Fruit fly (Drosophila melanogaster) whole organism, embryonic: ENCODE results near the gene CG13365.

Experiments used
- B-H2 ChIP-seq: fragments of 200-800 bp; sonication (Bioruptor generic); optimal IDR thresholded peaks from 2 replicates; lab custom pipeline; 2018; ENCODE audit warnings: missing biosample characterization, mild to moderate bottlenecking, missing genetic modification characterization
- CG11085 ChIP-seq: fragments of 200-800 bp; sonication (Bioruptor generic); IDR thresholded peaks from 2 replicates; pipeline ENCODE4 v1.3.6; 2022; ENCODE audit warnings: missing biosample characterization, missing genetic modification characterization
- CG11504 ChIP-seq: fragments of 200-800 bp; sonication (Bioruptor generic); optimal IDR thresholded peaks from 3 replicates; lab custom pipeline; 2019; ENCODE audit warnings: missing biosample characterization, mild to moderate bottlenecking, missing genetic modification characterization, moderate library complexity
- CG12769 ChIP-seq: fragments of 200-800 bp; sonication (Bioruptor generic); optimal IDR thresholded peaks from 2 replicates; lab custom pipeline; 2019; ENCODE audit warnings: missing biosample characterization, mild to moderate bottlenecking, missing genetic modification characterization, moderate library complexity
- CG13123 ChIP-seq: fragments of 200-800 bp; sonication (Bioruptor generic); optimal IDR thresholded peaks from 2 replicates; lab custom pipeline; 2016; ENCODE audit warnings: missing biosample characterization, missing genetic modification characterization
- CG13287 ChIP-seq: fragments of 200-800 bp; sonication (Bioruptor generic); IDR thresholded peaks from 2 replicates; pipeline ENCODE4 v1.3.6; 2022; ENCODE audit warnings: missing biosample characterization, missing genetic modification characterization; ENCODE audit not compliant: partially characterized antibody
- CG13894 ChIP-seq: fragments of 200-800 bp; sonication (Bioruptor generic); optimal IDR thresholded peaks from 3 replicates; lab custom pipeline; 2018; ENCODE audit warnings: missing biosample characterization, mild to moderate bottlenecking, missing genetic modification characterization, moderate library complexity
- CG1529 ChIP-seq: fragments of 200-800 bp; sonication (Bioruptor generic); optimal IDR thresholded peaks from 3 replicates; lab custom pipeline; 2018; ENCODE audit warnings: missing biosample characterization, missing genetic modification characterization
- CG17359 ChIP-seq: fragments of 200-800 bp; sonication (Bioruptor generic); optimal IDR thresholded peaks from 3 replicates; lab custom pipeline; 2018; ENCODE audit warnings: missing biosample characterization, mild to moderate bottlenecking, missing genetic modification characterization, moderate library complexity
- CG17568 ChIP-seq: fragments of 200-800 bp; sonication (Bioruptor generic); optimal IDR thresholded peaks from 2 replicates; lab custom pipeline; 2018; ENCODE audit warnings: missing biosample characterization, mild to moderate bottlenecking, missing genetic modification characterization, moderate library complexity
- CG2199 ChIP-seq: fragments of 200-800 bp; sonication (Bioruptor generic); IDR thresholded peaks from 3 replicates; pipeline ENCODE4 v1.3.6; 2022; ENCODE audit warnings: missing biosample characterization, missing genetic modification characterization
- CG31224 ChIP-seq: fragments of 200-800 bp; sonication (Bioruptor generic); IDR thresholded peaks from 2 replicates; pipeline ENCODE4 v1.3.6; 2022; ENCODE audit warnings: missing biosample characterization, missing genetic modification characterization
- CG3281 ChIP-seq: fragments of 200-800 bp; sonication (Bioruptor generic); optimal IDR thresholded peaks from 3 replicates; lab custom pipeline; 2017; ENCODE audit warnings: missing biosample characterization, mild to moderate bottlenecking, missing genetic modification characterization
- CG42726 ChIP-seq: fragments of 200-800 bp; sonication (Bioruptor generic); IDR thresholded peaks from 2 replicates; pipeline ENCODE4 v1.3.6; 2022; ENCODE audit warnings: missing biosample characterization, missing genetic modification characterization; ENCODE audit not compliant: partially characterized antibody
- CG43689 ChIP-seq: fragments of 200-800 bp; sonication (Bioruptor generic); IDR thresholded peaks from 2 replicates; pipeline ENCODE4 v1.3.6; 2022; ENCODE audit warnings: missing biosample characterization, missing genetic modification characterization
- CG4730 ChIP-seq: fragments of 200-800 bp; sonication (Bioruptor generic); IDR thresholded peaks from 2 replicates; pipeline ENCODE4 v1.3.6; 2022; ENCODE audit warnings: missing biosample characterization, missing genetic modification characterization
- CG6254 ChIP-seq: fragments of 200-800 bp; sonication (Bioruptor generic); optimal IDR thresholded peaks from 3 replicates; lab custom pipeline; 2017; ENCODE audit warnings: mild to moderate bottlenecking, missing biosample characterization, missing genetic modification reagents, missing genetic modification characterization
- CG7357 ChIP-seq: fragments of 200-800 bp; sonication (Bioruptor generic); IDR thresholded peaks from 3 replicates; pipeline ENCODE4 v1.3.6; 2022; ENCODE audit warnings: missing biosample characterization, missing genetic modification characterization
- CG7928 ChIP-seq: fragments of 200-800 bp; sonication (Bioruptor generic); optimal IDR thresholded peaks from 2 replicates; lab custom pipeline; 2017; ENCODE audit warnings: missing biosample characterization, mild to moderate bottlenecking, missing genetic modification characterization
- Chrac-16 ChIP-seq: fragments of 200-800 bp; sonication (Bioruptor generic); optimal IDR thresholded peaks from 3 replicates; lab custom pipeline; 2016; ENCODE audit warnings: missing biosample characterization, missing genetic modification characterization
- D19B ChIP-seq: fragments of 200-800 bp; sonication (Bioruptor generic); optimal IDR thresholded peaks from 2 replicates; lab custom pipeline; 2017; ENCODE audit warnings: missing biosample characterization, mild to moderate bottlenecking, missing genetic modification characterization
- Dad ChIP-seq: fragments of 200-800 bp; sonication (Bioruptor generic); optimal IDR thresholded peaks from 3 replicates; lab custom pipeline; 2016; ENCODE audit warnings: missing biosample characterization, missing genetic modification characterization
- Eip74EF ChIP-seq, 2 experiments: fragments of 200-800 bp in 1 of 2; fragments of >200 bp in 1 of 2; sonication (Bioruptor generic) in 1 of 2; optimal IDR thresholded peaks; 2 replicates each; lab custom pipeline; 2017 to 2019; ENCODE audit warnings: missing biosample characterization in 2 of 2, missing genetic modification characterization in 2 of 2, mild to moderate bottlenecking in 1 of 2, moderate library complexity in 1 of 2
- Fer1 ChIP-seq: fragments of 200-800 bp; sonication (Bioruptor generic); optimal IDR thresholded peaks from 2 replicates; lab custom pipeline; 2017; ENCODE audit warnings: missing biosample characterization, mild to moderate bottlenecking, missing genetic modification characterization
- HLH4C ChIP-seq: fragments of 200-800 bp; sonication (Bioruptor generic); IDR thresholded peaks from 3 replicates; pipeline ENCODE4 v1.3.6; 2022; ENCODE audit warnings: missing biosample characterization, missing genetic modification characterization; ENCODE audit not compliant: partially characterized antibody
- Hand ChIP-seq: fragments of 200-800 bp; sonication (Bioruptor generic); optimal IDR thresholded peaks from 2 replicates; lab custom pipeline; 2017; ENCODE audit warnings: mild to moderate bottlenecking, missing biosample characterization, missing genetic modification reagents, missing genetic modification characterization
- HmgZ ChIP-seq: fragments of 200-800 bp; sonication (Bioruptor generic); optimal IDR thresholded peaks from 2 replicates; lab custom pipeline; 2018; ENCODE audit warnings: missing biosample characterization, mild to moderate bottlenecking, missing genetic modification characterization
- Hmr ChIP-seq: fragments of 200-800 bp; sonication (Bioruptor generic); optimal IDR thresholded peaks from 3 replicates; lab custom pipeline; 2017; ENCODE audit warnings: mild to moderate bottlenecking, missing biosample characterization, missing genetic modification reagents, missing genetic modification characterization
- Lhr ChIP-seq: fragments of 200-800 bp; sonication (Bioruptor generic); optimal IDR thresholded peaks from 3 replicates; lab custom pipeline; 2017; ENCODE audit warnings: mild to moderate bottlenecking, missing biosample characterization, missing genetic modification reagents, missing genetic modification characterization
- Med ChIP-seq: fragments of 200-800 bp; sonication (Bioruptor generic); peaks from one replicate; lab custom pipeline; 2016; ENCODE audit warnings: missing biosample characterization, missing genetic modification characterization, mild to moderate bottlenecking, inconsistent platforms, moderate library complexity
- NC2β ChIP-seq: fragments of 200-800 bp; sonication (Bioruptor generic); optimal IDR thresholded peaks from 2 replicates; lab custom pipeline; 2016; ENCODE audit warnings: missing biosample characterization, missing genetic modification characterization
- Neu2 ChIP-seq: fragments of 200-800 bp; sonication (Bioruptor generic); optimal IDR thresholded peaks from 3 replicates; lab custom pipeline; 2016; ENCODE audit warnings: missing biosample characterization, missing genetic modification characterization, borderline replicate concordance
- Rx ChIP-seq: fragments of 200-800 bp; sonication (Bioruptor generic); IDR thresholded peaks from 2 replicates; pipeline ENCODE4 v1.3.6; 2022; ENCODE audit warnings: missing biosample characterization, missing genetic modification characterization
- aop ChIP-seq: fragments of 200-800 bp; sonication (Bioruptor generic); IDR thresholded peaks from 2 replicates; pipeline ENCODE4 v1.3.6; 2022; ENCODE audit warnings: missing biosample characterization, missing genetic modification characterization
- bowl ChIP-seq: fragments of 200-800 bp; sonication (Bioruptor generic); IDR thresholded peaks from 2 replicates; pipeline ENCODE4 v1.3.6; 2022; ENCODE audit warnings: missing biosample characterization, missing genetic modification characterization
- chinmo ChIP-seq: fragments of 200-800 bp; sonication (Bioruptor generic); IDR thresholded peaks from 4 replicates; pipeline ENCODE4 v1.3.6; 2022; ENCODE audit warnings: missing biosample characterization, missing genetic modification characterization; ENCODE audit not compliant: partially characterized antibody
- dimm ChIP-seq: fragments of 200-800 bp; sonication (Bioruptor generic); IDR thresholded peaks from 2 replicates; pipeline ENCODE4 v1.3.6; 2022; ENCODE audit warnings: missing biosample characterization, missing genetic modification characterization
- en ChIP-seq: fragments of 200-800 bp; sonication (Bioruptor generic); optimal IDR thresholded peaks from 2 replicates; lab custom pipeline; 2016; ENCODE audit warnings: missing biosample characterization, missing genetic modification characterization
- fd3F ChIP-seq: fragments of 200-800 bp; sonication (Bioruptor generic); optimal IDR thresholded peaks from 2 replicates; lab custom pipeline; 2018; ENCODE audit warnings: missing biosample characterization, mild to moderate bottlenecking, missing genetic modification characterization, moderate library complexity
- fd96Cb ChIP-seq: fragments of 200-800 bp; sonication (Bioruptor generic); optimal IDR thresholded peaks from 2 replicates; lab custom pipeline; 2018; ENCODE audit warnings: missing biosample characterization, mild to moderate bottlenecking, missing genetic modification characterization, moderate library complexity
- grau ChIP-seq: fragments of 200-800 bp; optimal IDR thresholded peaks from 3 replicates; lab custom pipeline; 2019; ENCODE audit warnings: missing biosample characterization, mild to moderate bottlenecking, missing genetic modification characterization, moderate library complexity
- her ChIP-seq: fragments of 200-800 bp; sonication (Bioruptor generic); optimal IDR thresholded peaks from 2 replicates; lab custom pipeline; 2016; ENCODE audit warnings: missing biosample characterization, missing genetic modification characterization
- jigr1 ChIP-seq: fragments of 200-800 bp; sonication (Bioruptor generic); IDR thresholded peaks from 3 replicates; pipeline ENCODE4 v1.3.6; 2022; ENCODE audit warnings: missing biosample characterization, missing genetic modification characterization
- kay ChIP-seq: fragments of 200-800 bp; sonication (Bioruptor generic); optimal IDR thresholded peaks from 2 replicates; lab custom pipeline; 2016; ENCODE audit warnings: missing biosample characterization, missing genetic modification characterization
- nmo ChIP-seq: fragments of 200-800 bp; sonication (Bioruptor generic); optimal IDR thresholded peaks from 2 replicates; lab custom pipeline; 2018; ENCODE audit warnings: missing biosample characterization, mild to moderate bottlenecking, missing genetic modification characterization, moderate library complexity
- pb ChIP-seq: fragments of 200-800 bp; sonication (Bioruptor generic); optimal IDR thresholded peaks from 3 replicates; lab custom pipeline; 2016; ENCODE audit warnings: missing biosample characterization, missing genetic modification characterization
- pfk ChIP-seq: fragments of 200-800 bp; sonication (Bioruptor generic); optimal IDR thresholded peaks from 2 replicates; lab custom pipeline; 2018; ENCODE audit warnings: missing biosample characterization, mild to moderate bottlenecking, missing genetic modification characterization, moderate library complexity
- pita ChIP-seq: fragments of 200-800 bp; sonication (Bioruptor generic); optimal IDR thresholded peaks from 2 replicates; lab custom pipeline; 2017; ENCODE audit warnings: missing biosample characterization, mild to moderate bottlenecking, missing genetic modification characterization
- pzg ChIP-seq: fragments of 200-800 bp; sonication (Bioruptor generic); optimal IDR thresholded peaks from 3 replicates; lab custom pipeline; 2018; ENCODE audit warnings: missing biosample characterization, mild to moderate bottlenecking, missing genetic modification characterization, moderate library complexity
- vvl ChIP-seq: fragments of 200-800 bp; sonication (Bioruptor generic); IDR thresholded peaks from 2 replicates; pipeline ENCODE4 v1.3.6; 2022; ENCODE audit warnings: missing biosample characterization, missing genetic modification characterization
- zf30C ChIP-seq: fragments of 200-800 bp; sonication (Bioruptor generic); optimal IDR thresholded peaks from 3 replicates; lab custom pipeline; 2018; ENCODE audit warnings: missing biosample characterization, mild to moderate bottlenecking, missing genetic modification characterization

Gene CG13365

DNA sequence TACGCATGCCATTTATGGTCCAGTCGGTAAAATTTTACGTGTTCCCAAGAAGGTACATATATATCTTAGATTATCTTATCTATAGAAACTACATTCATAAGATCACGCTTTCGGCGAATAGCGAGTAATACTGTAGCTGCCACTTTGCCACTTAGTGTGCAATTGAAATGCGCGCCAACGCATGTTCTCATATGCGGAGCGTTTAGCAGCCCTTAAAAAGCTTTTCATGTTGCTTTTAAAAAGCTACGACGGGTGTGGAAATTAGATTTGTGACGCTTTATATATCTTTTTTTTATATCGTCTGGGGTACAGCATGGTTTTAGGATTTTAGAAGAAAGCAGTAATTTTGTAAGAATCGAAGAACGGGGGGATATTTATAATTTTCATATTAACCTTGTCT, 37.0 kb upstream of the CG13365 start (continued):
- peak; percentile 48 for TF ChIP-seq pita (GFP tag; lab: Kevin White, UChicago)
- no peak for TF ChIP-seq fd3F
- no peak for TF ChIP-seq pb (GFP tag; lab: Kevin White, UChicago)
- no peak for TF ChIP-seq CG7357 (GFP tag; lab: Robert Waterston, UW)
- TF ChIP-seq nmo (GFP tag; lab: Kevin White, UChicago) = no peak
- TF ChIP-seq D19B (GFP tag; lab: Kevin White, UChicago) = no peak
- TF ChIP-seq Lhr (GFP tag; lab: Kevin White, UChicago) = peak; percentile 45
- TF ChIP-seq CG13287 = peak; percentile 23; the same call in 1 of the 2 replicates
- TF ChIP-seq NC2β (GFP tag; lab: Kevin White, UChicago) = no peak
- TF ChIP-seq HLH4C (GFP tag; lab: Robert Waterston, UW) = no peak
- TF ChIP-seq CG11504 = no peak
- peak; percentile 6 for TF ChIP-seq CG3281 (GFP tag; lab: Kevin White, UChicago)
- TF ChIP-seq Med (GFP tag; lab: Kevin White, UChicago) = peak; percentile 37
- peak; percentile 18 for TF ChIP-seq HmgZ
- TF ChIP-seq CG6254 (GFP tag; lab: Kevin White, UChicago) = no peak
- no peak for TF ChIP-seq fd96Cb
- peak; percentile 94 for TF ChIP-seq CG7928
- TF ChIP-seq bowl = no peak
- TF ChIP-seq CG13894 (tag; lab: Kevin White, UChicago) = peak; percentile 15
- TF ChIP-seq Fer1 = peak; percentile 40
- no peak for TF ChIP-seq CG4730
- TF ChIP-seq B-H2 = peak; percentile 17
- TF ChIP-seq her (GFP tag; lab: Kevin White, UChicago) = no peak
- peak; percentile 21 for TF ChIP-seq grau (tag; lab: Kevin White, UChicago)
- TF ChIP-seq Hmr = peak; percentile 9
- TF ChIP-seq pzg (GFP tag; lab: Kevin White, UChicago) = peak; percentile 35
- TF ChIP-seq Eip74EF (GFP tag; optimal IDR thresholded peaks at IDR 0.05; lab: Kevin White, UChicago) = no peak

DNA sequence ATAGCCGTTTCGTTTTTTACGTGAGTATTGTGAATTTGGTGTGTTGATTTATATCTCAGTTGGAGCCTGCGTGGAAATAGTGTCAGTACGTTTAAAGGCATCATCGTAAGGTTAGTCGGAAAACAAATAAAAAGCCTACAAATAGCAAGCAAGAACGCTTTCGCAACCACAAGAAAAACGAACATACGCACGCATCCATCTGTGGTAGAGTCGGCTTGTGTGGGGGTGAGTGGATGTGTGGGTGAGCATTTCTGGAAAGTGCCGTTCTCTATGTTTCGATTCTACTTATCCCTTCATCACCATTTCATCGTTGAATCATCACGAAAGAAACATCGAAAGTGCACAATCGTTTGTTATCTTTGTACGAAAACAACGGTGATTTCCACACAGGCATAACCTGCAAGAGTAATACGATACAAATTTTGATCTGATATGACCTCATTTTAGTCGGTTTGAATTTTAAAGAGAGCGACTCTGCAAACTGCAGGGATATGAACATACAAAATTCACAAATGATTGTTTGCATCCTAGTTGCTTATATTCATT, 35.4 kb upstream of the CG13365 start:
- TF ChIP-seq aop (GFP tag; lab: Robert Waterston, UW) (no peak), kay (GFP tag; lab: Kevin White, UChicago) (peak; percentile 16), jigr1 (GFP tag; lab: Robert Waterston, UW) (no peak), CG13123 (GFP tag; lab: Kevin White, UChicago) (no peak), pfk (GFP tag; lab: Kevin White, UChicago) (peak; percentile 80), CG31224 (GFP tag; lab: Robert Waterston, UW) (no peak), CG43689 (no peak), CG17568 (GFP tag; lab: Kevin White, UChicago) (peak; percentile 33), CG11085 (GFP tag; lab: Robert Waterston, UW) (no peak), vvl (peak; percentile 9; the same call in 1 of the 2 replicates), CG13894 (tag; lab: Kevin White, UChicago) (no peak), CG12769 (peak; percentile 9), dimm (no peak), Chrac-16 (GFP tag; lab: Kevin White, UChicago) (no peak), Hand (GFP tag; lab: Kevin White, UChicago) (peak; percentile 25), Rx (no peak), Neu2 (no peak), chinmo (GFP tag; lab: Robert Waterston, UW) (no peak), CG2199 (0 out of 3 replicates have a peak, but pooled peaks have one; percentile 15), CG1529 (GFP tag; lab: Kevin White, UChicago) (no peak), CG42726 (GFP tag; lab: Robert Waterston, UW) (no peak), en (GFP tag; lab: Kevin White, UChicago) (no peak), CG17359 (tag; lab: Kevin White, UChicago) (no peak), zf30C (GFP tag; lab: Kevin White, UChicago) (no peak), Dad (GFP tag; lab: Kevin White, UChicago) (no peak), fd96Cb (no peak)
